Fruit fly (Drosophila melanogaster) whole organism, embryonic: Measurements from ENCODE around the gene PDCD-5.
A peak's percentile ranks its signal among the peaks of the same experiment; 100 is the strongest.

Experiments
- Bgb ChIP-seq: fragments of 200-800 bp; sonication (Bioruptor generic); IDR thresholded peaks from 2 replicates; pipeline ENCODE4 v1.3.6; 2022; ENCODE audit warnings: missing biosample characterization, missing genetic modification characterization; ENCODE audit not compliant: partially characterized antibody
- CG1024 ChIP-seq: fragments of 200-800 bp; sonication (Bioruptor generic); IDR thresholded peaks from 2 replicates; pipeline ENCODE4 v1.3.6; 2022; ENCODE audit warnings: missing biosample characterization, missing genetic modification characterization
- CG10321 ChIP-seq: fragments of 200-800 bp; sonication (Bioruptor generic); IDR thresholded peaks from 2 replicates; pipeline ENCODE4 v1.3.6; 2022; ENCODE audit warnings: missing biosample characterization, missing genetic modification characterization
- CG10366 ChIP-seq: fragments of 200-800 bp; sonication (Bioruptor generic); IDR thresholded peaks from 2 replicates; pipeline ENCODE4 v1.3.6; 2022; ENCODE audit warnings: missing biosample characterization, missing genetic modification characterization
- CG11085 ChIP-seq: fragments of 200-800 bp; sonication (Bioruptor generic); IDR thresholded peaks from 2 replicates; pipeline ENCODE4 v1.3.6; 2022; ENCODE audit warnings: missing biosample characterization, missing genetic modification characterization
- CG11398 ChIP-seq: fragments of 200-800 bp; sonication (Bioruptor generic); optimal IDR thresholded peaks from 2 replicates; lab custom pipeline; 2016; ENCODE audit warnings: missing biosample characterization, missing genetic modification characterization
- CG12769 ChIP-seq: fragments of 200-800 bp; sonication (Bioruptor generic); optimal IDR thresholded peaks from 2 replicates; lab custom pipeline; 2019; ENCODE audit warnings: missing biosample characterization, mild to moderate bottlenecking, missing genetic modification characterization, moderate library complexity
- CG30403 ChIP-seq: fragments of 200-800 bp; sonication (Bioruptor generic); optimal IDR thresholded peaks from 3 replicates; lab custom pipeline; 2016; ENCODE audit warnings: missing biosample characterization, missing genetic modification characterization
- CG3407 ChIP-seq: fragments of 200-800 bp; sonication (Bioruptor generic); optimal IDR thresholded peaks from 2 replicates; lab custom pipeline; 2018; ENCODE audit warnings: missing biosample characterization, mild to moderate bottlenecking, missing genetic modification characterization
- CG34224 ChIP-seq: fragments of 200-800 bp; sonication (Bioruptor generic); IDR thresholded peaks from 3 replicates; pipeline ENCODE4 v1.3.6; 2022; ENCODE audit warnings: missing biosample characterization, missing genetic modification characterization; ENCODE audit not compliant: partially characterized antibody
- CG4404 ChIP-seq: fragments of 200-800 bp; sonication (Bioruptor generic); IDR thresholded peaks from 2 replicates; pipeline ENCODE4 v1.3.6; 2022; ENCODE audit warnings: missing biosample characterization, missing genetic modification characterization
- Dbx ChIP-seq: fragments of 200-800 bp; sonication (Bioruptor generic); IDR thresholded peaks from 3 replicates; pipeline ENCODE4 v1.3.6; 2022; ENCODE audit warnings: missing biosample characterization, missing genetic modification characterization
- Deaf1 ChIP-seq: fragments of 200-800 bp; optimal IDR thresholded peaks from 3 replicates; lab custom pipeline; 2019; ENCODE audit warnings: missing biosample characterization, mild to moderate bottlenecking, missing genetic modification characterization, moderate library complexity
- Dfd ChIP-seq, 2 experiments: fragments of >200 bp; optimal IDR thresholded peaks; 2 replicates each; lab custom pipeline; 2017; ENCODE audit warnings: missing biosample characterization in 2 of 2, missing genetic modification characterization in 2 of 2
- Ets65A ChIP-seq: fragments of 200-800 bp; sonication (Bioruptor generic); peaks from one replicate; lab custom pipeline; 2016; ENCODE audit warnings: missing biosample characterization, missing genetic modification characterization
- HLH4C ChIP-seq: fragments of 200-800 bp; sonication (Bioruptor generic); IDR thresholded peaks from 3 replicates; pipeline ENCODE4 v1.3.6; 2022; ENCODE audit warnings: missing biosample characterization, missing genetic modification characterization; ENCODE audit not compliant: partially characterized antibody
- HmgD ChIP-seq: fragments of 200-800 bp; sonication (Bioruptor generic); optimal IDR thresholded peaks from 3 replicates; lab custom pipeline; 2016; ENCODE audit warnings: missing biosample characterization, missing genetic modification characterization
- Hr3 ChIP-seq: fragments of 200-800 bp; sonication (Bioruptor generic); optimal IDR thresholded peaks from 3 replicates; lab custom pipeline; 2016; ENCODE audit warnings: missing biosample characterization, missing genetic modification characterization
- Lim3 ChIP-seq: fragments of 200-800 bp; sonication (Bioruptor generic); IDR thresholded peaks from 2 replicates; pipeline ENCODE4 v1.3.6; 2022; ENCODE audit warnings: missing biosample characterization, missing genetic modification characterization
- MBD-R2 ChIP-seq: fragments of 200-800 bp; sonication (Bioruptor generic); IDR thresholded peaks from 2 replicates; pipeline ENCODE4 v1.3.6; 2022; ENCODE audit warnings: missing biosample characterization, missing genetic modification characterization
- Pdp1 ChIP-seq, 2 experiments: fragments of 200-800 bp; sonication (Bioruptor generic); optimal IDR thresholded peaks; 3 replicates each; lab custom pipeline; 2016; ENCODE audit warnings: missing biosample characterization in 2 of 2, missing genetic modification characterization in 2 of 2, mild to moderate bottlenecking in 1 of 2, moderate library complexity in 1 of 2
- Xrp1 ChIP-seq: fragments of 200-800 bp; sonication (Bioruptor generic); IDR thresholded peaks from 2 replicates; pipeline ENCODE4 v1.3.6; 2022; ENCODE audit warnings: missing biosample characterization, missing genetic modification characterization
- YL-1 ChIP-seq: fragments of 200-800 bp; sonication (Bioruptor generic); optimal IDR thresholded peaks from 3 replicates; lab custom pipeline; 2017; ENCODE audit warnings: missing biosample characterization, mild to moderate bottlenecking, missing genetic modification characterization
- abd-A ChIP-seq: fragments of 200-800 bp; sonication (Bioruptor generic); optimal IDR thresholded peaks from 3 replicates; lab custom pipeline; 2019; ENCODE audit warnings: missing biosample characterization, mild to moderate bottlenecking, missing genetic modification characterization, moderate library complexity
- bsh ChIP-seq, 2 experiments: fragments of 200-800 bp; sonication (Bioruptor generic); optimal IDR thresholded peaks; 2 replicates each; lab custom pipeline; 2017 to 2018; ENCODE audit warnings: mild to moderate bottlenecking in 2 of 2, missing biosample characterization in 2 of 2, missing genetic modification characterization in 2 of 2, moderate library complexity in 1 of 2
- crc ChIP-seq: fragments of 200-800 bp; sonication (Bioruptor generic); optimal IDR thresholded peaks from 2 replicates; lab custom pipeline; 2016; ENCODE audit warnings: missing biosample characterization, missing genetic modification characterization
- dimm ChIP-seq: fragments of 200-800 bp; sonication (Bioruptor generic); IDR thresholded peaks from 2 replicates; pipeline ENCODE4 v1.3.6; 2022; ENCODE audit warnings: missing biosample characterization, missing genetic modification characterization
- dmrt11E ChIP-seq: fragments of 200-800 bp; sonication (Bioruptor generic); optimal IDR thresholded peaks from 3 replicates; lab custom pipeline; 2018; ENCODE audit warnings: missing biosample characterization, mild to moderate bottlenecking, missing genetic modification characterization, moderate library complexity
- gem ChIP-seq: fragments of 200-800 bp; sonication (Bioruptor generic); optimal IDR thresholded peaks from 2 replicates; lab custom pipeline; 2019; ENCODE audit warnings: missing biosample characterization, mild to moderate bottlenecking, missing genetic modification characterization, moderate library complexity
- hkb ChIP-seq, 2 experiments: fragments of 200-800 bp in 1 of 2; fragments of >200 bp in 1 of 2; sonication (Bioruptor generic) in 1 of 2; IDR thresholded peaks in 1 of 2; optimal IDR thresholded peaks in 1 of 2; 2 replicates each; pipeline versions ENCODE4 v1.3.6 to Lab custom; 2017 to 2022; ENCODE audit warnings: missing biosample characterization in 1 of 2, missing genetic modification characterization in 1 of 2
- jumu ChIP-seq: fragments of 200-800 bp; sonication (Bioruptor generic); optimal IDR thresholded peaks from 3 replicates; lab custom pipeline; 2016; ENCODE audit warnings: missing biosample characterization, missing genetic modification characterization
- mirr ChIP-seq: fragments of 200-800 bp; sonication (Bioruptor generic); optimal IDR thresholded peaks from 3 replicates; lab custom pipeline; 2018; ENCODE audit warnings: missing biosample characterization, mild to moderate bottlenecking, missing genetic modification characterization
- nom ChIP-seq: fragments of 200-800 bp; sonication (Bioruptor generic); optimal IDR thresholded peaks from 2 replicates; lab custom pipeline; 2017; ENCODE audit warnings: missing biosample characterization, missing genetic modification characterization, mild to moderate bottlenecking, moderate library complexity, missing genetic modification reagents
- pros ChIP-seq: fragments of 200-800 bp; sonication (Bioruptor generic); optimal IDR thresholded peaks from 3 replicates; lab custom pipeline; 2019; ENCODE audit warnings: missing biosample characterization, mild to moderate bottlenecking, missing genetic modification characterization, moderate library complexity
- psq ChIP-seq: fragments of 200-800 bp; sonication (Bioruptor generic); optimal IDR thresholded peaks from 2 replicates; lab custom pipeline; 2017; ENCODE audit warnings: missing biosample characterization, missing genetic modification characterization
- repo ChIP-seq: fragments of 200-800 bp; sonication (Bioruptor generic); optimal IDR thresholded peaks from 2 replicates; lab custom pipeline; 2016; ENCODE audit warnings: missing biosample characterization, missing genetic modification characterization
- scrt ChIP-seq: fragments of 200-800 bp; sonication (Bioruptor generic); optimal IDR thresholded peaks from 2 replicates; lab custom pipeline; 2018; ENCODE audit warnings: missing biosample characterization, mild to moderate bottlenecking, missing genetic modification characterization, moderate library complexity
- sob ChIP-seq: fragments of 200-800 bp; sonication (Bioruptor generic); IDR thresholded peaks from 2 replicates; pipeline ENCODE4 v1.3.6; 2022; ENCODE audit warnings: missing biosample characterization, missing genetic modification characterization
- stwl ChIP-seq: fragments of 200-800 bp; sonication (Bioruptor generic); optimal IDR thresholded peaks from 3 replicates; lab custom pipeline; 2018; ENCODE audit warnings: missing biosample characterization, mild to moderate bottlenecking, missing genetic modification characterization, moderate library complexity
- sug ChIP-seq: fragments of 200-800 bp; optimal IDR thresholded peaks from 2 replicates; lab custom pipeline; 2019; ENCODE audit warnings: missing biosample characterization, mild to moderate bottlenecking, missing genetic modification characterization, moderate library complexity
- tx ChIP-seq: fragments of 200-800 bp; sonication (Bioruptor generic); optimal IDR thresholded peaks from 2 replicates; lab custom pipeline; 2016; ENCODE audit warnings: missing biosample characterization, missing genetic modification characterization
- zfh2 ChIP-seq: fragments of 200-800 bp; sonication (Bioruptor generic); optimal IDR thresholded peaks from 2 replicates; lab custom pipeline; 2016; ENCODE audit warnings: missing biosample characterization, missing genetic modification characterization

The PDCD-5 gene

dm6 chr3L:16262440-16262839 lies 30.6 kb upstream of the PDCD-5 start, which contains the start of gene CG13071:
Gene CG13071 (plus strand): TSS chr3L:16262740.
- TF ChIP-seq tx (GFP tag; lab: Kevin White, UChicago): no peak
- TF ChIP-seq stwl (tag; lab: Kevin White, UChicago): no peak
- no peak for TF ChIP-seq repo (GFP tag; lab: Kevin White, UChicago)
- no peak for TF ChIP-seq crc (GFP tag; lab: Kevin White, UChicago)
- TF ChIP-seq MBD-R2 (GFP tag; lab: Robert Waterston, UW): no peak

- TF ChIP-seq YL-1 (GFP tag; lab: Kevin White, UChicago): no peak
- TF ChIP-seq jumu (GFP tag; lab: Kevin White, UChicago): no peak
- no peak for TF ChIP-seq dmrt11E (tag; lab: Kevin White, UChicago)
- no peak for TF ChIP-seq Hr3 (GFP tag; lab: Kevin White, UChicago)
- no peak for TF ChIP-seq Dfd (GFP tag; optimal IDR thresholded peaks at IDR 0.05; lab: Kevin White, UChicago)
- no peak for TF ChIP-seq Pdp1 (GFP tag; optimal IDR thresholded peaks at IDR 0.05; lab: Kevin White, UChicago)
- TF ChIP-seq repo (GFP tag; lab: Kevin White, UChicago): no peak
- TF ChIP-seq dimm (GFP tag; lab: Robert Waterston, UW): no peak
Observed at dm6 chr3L:16261505-16261904, 29.7 kb upstream of the PDCD-5 start, which contains the start of gene CG34247. Gene CG34247 (minus strand): TSS chr3L:16261605.

- TF ChIP-seq bsh (GFP tag; optimal IDR thresholded peaks at IDR 0.05; lab: Kevin White, UChicago): peak in 1 of 2 experiments; percentile 55
- no peak for TF ChIP-seq CG11398
- TF ChIP-seq mirr (GFP tag; lab: Kevin White, UChicago): no peak
- no peak for TF ChIP-seq CG30403 (GFP tag; lab: Kevin White, UChicago)
- TF ChIP-seq hkb (optimal IDR thresholded peaks at IDR 0.05; lab: Kevin White, UChicago): no peak
- no peak for TF ChIP-seq hkb (GFP tag; IDR thresholded peaks at IDR 0.05; lab: Robert Waterston, UW)
- TF ChIP-seq gem (tag; lab: Kevin White, UChicago): no peak
- TF ChIP-seq CG10366: no peak
- TF ChIP-seq zfh2 (GFP tag; lab: Kevin White, UChicago): no peak
- TF ChIP-seq sob: no peak
- TF ChIP-seq CG11085 (GFP tag; lab: Robert Waterston, UW): no peak
- no peak for TF ChIP-seq Xrp1 (GFP tag; lab: Robert Waterston, UW)
- TF ChIP-seq nom (GFP tag; lab: Kevin White, UChicago): peak; percentile 37
Observed at dm6 chr3L:16259552-16259951, 27.7 kb upstream of the PDCD-5 start, which contains the start of gene CG13053. Gene CG13053 (minus strand): TSS chr3L:16259722.

dm6 chr3L:16257118-16257627 lies 25.3 kb upstream of the PDCD-5 start, which contains the start of gene CG13054:
Gene CG13054 (minus strand): TSS chr3L:16257191.
- TF ChIP-seq Ets65A (GFP tag; lab: Kevin White, UChicago): peak; percentile 30
- TF ChIP-seq scrt (GFP tag; lab: Kevin White, UChicago): peak; percentile 92
- no peak for TF ChIP-seq sug
- 0 out of 2 replicates have a peak, but pooled peaks have one; percentile 19 for TF ChIP-seq Bgb
- no peak for TF ChIP-seq pros (GFP tag; lab: Kevin White, UChicago)
- no peak for TF ChIP-seq CG3407
- TF ChIP-seq CG34224: no peak
- no peak for TF ChIP-seq HmgD (GFP tag; lab: Kevin White, UChicago)
- no peak for TF ChIP-seq CG12769 (tag; lab: Kevin White, UChicago)
- no peak for TF ChIP-seq CG10321 (GFP tag; lab: Robert Waterston, UW)
- peak; percentile 97 for TF ChIP-seq Deaf1 (tag; lab: Kevin White, UChicago)
- TF ChIP-seq abd-A: no peak
- no peak for TF ChIP-seq CG1024 (GFP tag; lab: Robert Waterston, UW)
- no peak for TF ChIP-seq CG4404 (GFP tag; lab: Robert Waterston, UW)
- no peak for TF ChIP-seq psq (GFP tag; lab: Kevin White, UChicago)
- 0 out of 3 replicates have a peak, but pooled peaks have one; percentile 10 for TF ChIP-seq HLH4C
- TF ChIP-seq Lim3 (GFP tag; lab: Robert Waterston, UW): no peak
- 0 out of 3 replicates have a peak, but pooled peaks have one; percentile 25 for TF ChIP-seq Dbx (GFP tag; lab: Robert Waterston, UW)
